Worm (Caenorhabditis elegans): ENCODE measurements around the gene ZK177.2.

Gene ZK177.2

DNA sequence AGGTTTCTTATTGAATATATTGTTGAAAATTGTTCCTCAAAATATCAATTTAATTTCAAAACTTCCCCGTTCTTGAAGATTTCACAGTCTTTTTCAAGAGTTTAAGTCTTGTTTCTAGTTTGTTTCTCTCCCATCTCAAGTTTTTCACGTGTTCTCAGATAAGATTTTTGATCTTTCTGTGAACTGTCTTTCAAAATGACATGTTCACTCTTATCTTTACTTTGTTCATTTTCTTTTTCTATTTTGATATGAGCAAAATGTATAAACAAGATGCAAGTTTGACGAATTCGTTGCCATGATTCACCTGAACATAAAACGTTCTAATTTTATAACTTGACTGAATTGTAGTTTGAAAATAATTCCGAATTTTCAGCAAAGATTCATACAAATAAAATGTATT, 35.8 kb downstream of the ZK177.2 start:
- TF ChIP-seq swsn-7 (tag; optimal IDR thresholded peaks at IDR 0.05): no peak
- TF ChIP-seq pqm-1 (tag; optimal IDR thresholded peaks at IDR 0.05): no peak
- TF ChIP-seq mdl-1 (tag; optimal IDR thresholded peaks at IDR 0.05): no peak
- no peak for TF ChIP-seq ceh-82 (tag; optimal IDR thresholded peaks at IDR 0.05)
- TF ChIP-seq hlh-4 (tag; optimal IDR thresholded peaks at IDR 0.05): no peak
- TF ChIP-seq aly-2 (tag; optimal IDR thresholded peaks at IDR 0.05): no peak
- TF ChIP-seq vab-15 (tag; optimal IDR thresholded peaks at IDR 0.05): no peak
- TF ChIP-seq elt-3 (tag; optimal IDR thresholded peaks at IDR 0.05): no peak
- no peak for TF ChIP-seq aha-1 (tag; optimal IDR thresholded peaks at IDR 0.05)
- TF ChIP-seq ztf-4 (tag; optimal IDR thresholded peaks at IDR 0.05): no peak
- no peak for TF ChIP-seq egl-27 (tag; optimal IDR thresholded peaks at IDR 0.05)
- TF ChIP-seq hpl-2 (GFP tag; optimal IDR thresholded peaks at IDR 0.05): no peak
- TF ChIP-seq lin-35 (GFP tag; optimal IDR thresholded peaks at IDR 0.05): no peak
- no peak for TF ChIP-seq fkh-10 (GFP tag; optimal IDR thresholded peaks at IDR 0.05)
- TF ChIP-seq lin-15B (tag; optimal IDR thresholded peaks at IDR 0.05): no peak
- no peak for TF ChIP-seq unc-86 (tag; optimal IDR thresholded peaks at IDR 0.05)

DNA sequence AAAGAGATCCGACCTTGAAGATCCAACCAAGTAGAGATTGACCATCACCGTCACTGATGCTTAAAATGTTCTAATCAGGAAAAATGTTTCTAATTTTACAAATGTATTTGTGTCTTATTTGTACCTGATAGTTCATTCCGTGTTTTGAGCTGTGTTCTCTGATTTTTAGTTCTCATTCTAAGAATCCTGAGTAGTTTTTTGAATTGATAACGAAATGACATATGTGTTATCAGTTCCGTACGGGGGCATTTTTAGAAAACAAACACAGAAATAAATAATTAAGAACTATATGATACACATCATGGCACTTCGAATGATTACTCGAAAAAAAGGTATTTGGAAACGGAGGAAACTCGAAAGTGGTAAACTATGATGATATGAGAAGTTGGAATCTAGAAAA, 36.5 kb downstream of the ZK177.2 start:
- no peak for TF ChIP-seq efl-1 (optimal IDR thresholded peaks at IDR 0.05)
- peak in 1 of 2 experiments; percentile 76 for TF ChIP-seq efl-1 (GFP tag; optimal IDR thresholded peaks at IDR 0.05 in 1 of 2)
- no peak for TF ChIP-seq ceh-88 (GFP tag; IDR thresholded peaks at IDR 0.05)
- TF ChIP-seq ztf-11 (tag; optimal IDR thresholded peaks at IDR 0.05): no peak
- peak; percentile 66 for TF ChIP-seq elt-2 (tag; optimal IDR thresholded peaks at IDR 0.05)

DNA sequence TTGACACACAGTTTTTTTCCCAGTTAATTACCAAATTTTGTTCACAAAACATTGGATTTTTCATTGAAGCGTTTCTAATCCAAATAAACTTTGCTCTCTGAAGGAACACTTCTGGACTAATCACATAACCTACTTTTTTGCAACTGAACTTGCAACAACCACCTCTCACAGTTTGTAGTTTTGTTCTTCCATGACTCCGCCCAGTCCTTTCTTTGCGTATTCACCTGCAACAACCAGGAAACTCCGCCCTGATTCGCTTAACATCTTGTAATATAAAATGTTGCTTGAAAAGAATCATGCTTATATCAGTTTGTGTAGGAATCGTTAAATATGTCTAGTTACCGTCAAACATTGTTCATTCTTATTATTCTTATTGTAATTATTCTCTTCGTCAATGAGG, 37.4 kb downstream of the ZK177.2 start, which contains the start of gene ins-11:
TSS of gene ins-11 (plus strand) at position 301 of the 400 bp plus-strand sequence.
- no peak for TF ChIP-seq fos-1 (tag; optimal IDR thresholded peaks at IDR 0.05)
- no peak for TF ChIP-seq nhr-90 (tag; optimal IDR thresholded peaks at IDR 0.05; ENCODE audit: poor library complexity)
- no peak for TF ChIP-seq lin-15B (tag; optimal IDR thresholded peaks at IDR 0.05)
- TF ChIP-seq pax-3 (tag; optimal IDR thresholded peaks at IDR 0.05): no peak
- TF ChIP-seq zip-4 (GFP tag; optimal IDR thresholded peaks at IDR 0.05): no peak
- TF ChIP-seq mep-1 (tag; optimal IDR thresholded peaks at IDR 0.05): no peak
- TF ChIP-seq egl-27 (tag; optimal IDR thresholded peaks at IDR 0.05): no peak
- no peak for TF ChIP-seq F16B12.6 (tag; optimal IDR thresholded peaks at IDR 0.05)
- no peak for TF ChIP-seq nhr-237 (tag; optimal IDR thresholded peaks at IDR 0.05)
- no peak for TF ChIP-seq nhr-11 (tag; optimal IDR thresholded peaks at IDR 0.05)
- TF ChIP-seq vab-15 (tag; optimal IDR thresholded peaks at IDR 0.05): no peak
- no peak for TF ChIP-seq unc-86 (tag; optimal IDR thresholded peaks at IDR 0.05)
- no peak for TF ChIP-seq lsy-2 (tag; optimal IDR thresholded peaks at IDR 0.05)

DNA sequence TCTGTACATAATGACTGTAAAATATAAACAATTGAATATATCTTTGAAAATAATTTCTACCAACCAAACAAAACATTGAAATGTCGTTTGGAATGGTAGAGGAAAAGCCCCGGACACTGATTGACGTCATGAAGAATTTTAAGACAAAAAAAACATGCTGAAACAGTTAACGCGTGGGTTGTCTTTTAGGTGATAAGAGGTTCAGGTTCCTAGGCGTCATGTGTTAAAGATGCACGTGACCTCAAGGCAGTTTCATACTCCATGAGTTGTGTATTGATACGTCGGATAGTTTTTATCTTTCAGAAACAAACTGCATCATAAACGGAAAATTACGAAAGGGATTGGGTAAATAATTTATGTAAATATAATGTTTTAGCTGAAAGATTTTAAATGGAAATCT, 38.1 kb downstream of the ZK177.2 start:
- TF ChIP-seq lin-35 (GFP tag; optimal IDR thresholded peaks at IDR 0.05): peak in 1 of 2 experiments; percentile 57
- no peak for TF ChIP-seq hpl-2 (GFP tag; optimal IDR thresholded peaks at IDR 0.05)
- no peak for TF ChIP-seq mef-2 (tag; optimal IDR thresholded peaks at IDR 0.05)
- TF ChIP-seq skn-1 (tag; optimal IDR thresholded peaks at IDR 0.05): no peak
- no peak for TF ChIP-seq C34B4.2 (tag; optimal IDR thresholded peaks at IDR 0.05)
- TF ChIP-seq dsc-1 (tag; optimal IDR thresholded peaks at IDR 0.05): no peak
- no peak for TF ChIP-seq lin-13 (GFP tag; optimal IDR thresholded peaks at IDR 0.05)
- TF ChIP-seq F16B12.6 (tag; optimal IDR thresholded peaks at IDR 0.05): no peak
- TF ChIP-seq ets-5 (GFP tag; IDR thresholded peaks at IDR 0.05): no peak
- no peak for TF ChIP-seq swsn-7 (tag; optimal IDR thresholded peaks at IDR 0.05)
- TF ChIP-seq unc-130 (tag; optimal IDR thresholded peaks at IDR 0.05): no peak
- peak; percentile 59 for TF ChIP-seq nhr-71 (tag; optimal IDR thresholded peaks at IDR 0.05)
- no peak for TF ChIP-seq blmp-1 (tag; optimal IDR thresholded peaks at IDR 0.05)
- no peak for TF ChIP-seq snpc-4 (tag; optimal IDR thresholded peaks at IDR 0.05)
- TF ChIP-seq mdl-1 (tag; optimal IDR thresholded peaks at IDR 0.05): peak in 1 of 2 experiments; percentile 22
- peak; percentile 99 for TF ChIP-seq elt-2 (tag; optimal IDR thresholded peaks at IDR 0.05)
- TF ChIP-seq sox-4 (tag; optimal IDR thresholded peaks at IDR 0.05): no peak
- no peak for TF ChIP-seq elt-3 (tag; optimal IDR thresholded peaks at IDR 0.05)
- TF ChIP-seq unc-86 (tag; optimal IDR thresholded peaks at IDR 0.05): no peak
- no peak for TF ChIP-seq irx-1 (tag; optimal IDR thresholded peaks at IDR 0.05)
- TF ChIP-seq hlh-4 (tag; optimal IDR thresholded peaks at IDR 0.05): no peak
- peak; percentile 21 for TF ChIP-seq nhr-20 (tag; optimal IDR thresholded peaks at IDR 0.05)
